Worm (Caenorhabditis elegans): ENCODE measurements around the gene C12D5.3.

Gene C12D5.3

DNA sequence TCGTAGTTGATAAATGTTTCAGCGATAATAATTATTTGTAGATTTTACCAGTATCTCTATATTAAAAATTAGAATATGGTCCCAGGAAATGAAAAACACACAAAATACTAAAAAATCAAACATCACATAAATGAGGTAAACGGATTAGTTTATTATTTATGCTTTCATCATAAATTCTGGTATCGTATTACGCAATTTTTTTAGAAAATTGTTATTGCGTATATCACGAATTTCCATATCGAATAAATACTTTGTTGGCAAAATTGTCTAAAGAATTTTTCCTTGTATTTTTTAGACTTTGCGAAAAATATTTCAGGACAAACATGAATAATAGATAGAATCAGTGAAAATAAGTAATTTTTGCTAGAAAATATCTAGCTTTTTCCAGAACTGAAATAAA lies 50.2 kb downstream of the C12D5.3 start:
- no peak for TF ChIP-seq fkh-10 (GFP tag; optimal IDR thresholded peaks at IDR 0.05)
- no peak for TF ChIP-seq nhr-77 (tag; optimal IDR thresholded peaks at IDR 0.05)

Measured in whole organism, L3 larva.